Fruit fly (Drosophila melanogaster) whole organism, embryonic: ENCODE results near the gene CG2182.
A peak's percentile ranks its signal among the peaks of the same experiment; 100 is the strongest.

Source experiments
- Atf3 ChIP-seq: fragments of 200-800 bp; sonication (Bioruptor generic); optimal IDR thresholded peaks from 3 replicates; lab custom pipeline; 2016; ENCODE audit warnings: missing biosample characterization, missing genetic modification characterization
- Atf6 ChIP-seq: fragments of 200-800 bp; sonication (Bioruptor generic); IDR thresholded peaks from 2 replicates; pipeline ENCODE4 v1.3.6; 2022; ENCODE audit warnings: missing biosample characterization, missing genetic modification characterization
- B-H1 ChIP-seq: fragments of 200-800 bp; sonication (Bioruptor generic); IDR thresholded peaks from 3 replicates; pipeline ENCODE4 v1.3.6; 2022; ENCODE audit warnings: missing biosample characterization, missing genetic modification characterization
- BEAF-32 ChIP-seq: fragments of 200-800 bp; sonication (Bioruptor generic); optimal IDR thresholded peaks from 3 replicates; lab custom pipeline; 2017; ENCODE audit warnings: missing biosample characterization, missing genetic modification characterization, mild to moderate bottlenecking, moderate library complexity, missing genetic modification reagents
- CG10431 ChIP-seq: fragments of 200-800 bp; sonication (Bioruptor generic); optimal IDR thresholded peaks from 3 replicates; lab custom pipeline; 2018; ENCODE audit warnings: missing biosample characterization, mild to moderate bottlenecking, missing genetic modification characterization
- CG10543 ChIP-seq: fragments of 200-800 bp; sonication (Bioruptor generic); optimal IDR thresholded peaks from 3 replicates; lab custom pipeline; 2017; ENCODE audit warnings: missing biosample characterization, mild to moderate bottlenecking, missing genetic modification characterization, moderate library complexity
- CG12236 ChIP-seq: fragments of 200-800 bp; sonication (Bioruptor generic); optimal IDR thresholded peaks from 2 replicates; lab custom pipeline; 2016; ENCODE audit warnings: missing biosample characterization, missing genetic modification characterization
- CG13296 ChIP-seq: fragments of 200-800 bp; sonication (Bioruptor generic); optimal IDR thresholded peaks from 3 replicates; lab custom pipeline; 2018; ENCODE audit warnings: missing biosample characterization, mild to moderate bottlenecking, missing genetic modification characterization
- CG15479 ChIP-seq: fragments of 200-800 bp; sonication (Bioruptor generic); optimal IDR thresholded peaks from 3 replicates; lab custom pipeline; 2019; ENCODE audit warnings: missing biosample characterization, mild to moderate bottlenecking, missing genetic modification characterization, moderate library complexity
- CG15601 ChIP-seq: fragments of 200-800 bp; sonication (Bioruptor generic); optimal IDR thresholded peaks from 3 replicates; lab custom pipeline; 2019; ENCODE audit warnings: missing biosample characterization, mild to moderate bottlenecking, missing genetic modification characterization, moderate library complexity
- CG1603 ChIP-seq: fragments of 200-800 bp; sonication (Bioruptor generic); optimal IDR thresholded peaks from 2 replicates; lab custom pipeline; 2019; ENCODE audit warnings: missing biosample characterization, mild to moderate bottlenecking, missing genetic modification characterization, moderate library complexity
- CG16779 ChIP-seq: fragments of 200-800 bp; sonication (Bioruptor generic); IDR thresholded peaks from 2 replicates; pipeline ENCODE4 v1.3.6; 2022; ENCODE audit warnings: missing biosample characterization, missing genetic modification characterization
- CG17361 ChIP-seq: fragments of 200-800 bp; sonication (Bioruptor generic); IDR thresholded peaks from 3 replicates; pipeline ENCODE4 v1.3.6; 2022; ENCODE audit warnings: missing biosample characterization, missing genetic modification characterization
- CG17829 ChIP-seq: fragments of 200-800 bp; optimal IDR thresholded peaks from 2 replicates; lab custom pipeline; 2019; ENCODE audit warnings: missing biosample characterization, mild to moderate bottlenecking, missing genetic modification characterization, moderate library complexity
- CG17912 ChIP-seq: fragments of 200-800 bp; sonication (Bioruptor generic); optimal IDR thresholded peaks from 2 replicates; lab custom pipeline; 2018; ENCODE audit warnings: missing biosample characterization, mild to moderate bottlenecking, missing genetic modification characterization
- CG18599 ChIP-seq: fragments of 200-800 bp; sonication (Bioruptor generic); optimal IDR thresholded peaks from 3 replicates; lab custom pipeline; 2017; ENCODE audit warnings: missing biosample characterization, missing genetic modification characterization, mild to moderate bottlenecking, moderate library complexity, missing genetic modification reagents
- CG2116 ChIP-seq: fragments of 200-800 bp; sonication (Bioruptor generic); optimal IDR thresholded peaks from 3 replicates; lab custom pipeline; 2018; ENCODE audit warnings: missing biosample characterization, mild to moderate bottlenecking, missing genetic modification characterization
- CG2202 ChIP-seq: fragments of 200-800 bp; sonication (Bioruptor generic); optimal IDR thresholded peaks from 2 replicates; lab custom pipeline; 2018; ENCODE audit warnings: missing biosample characterization, mild to moderate bottlenecking, missing genetic modification characterization
- CG30403 ChIP-seq: fragments of 200-800 bp; sonication (Bioruptor generic); optimal IDR thresholded peaks from 3 replicates; lab custom pipeline; 2016; ENCODE audit warnings: missing biosample characterization, missing genetic modification characterization
- CG3065 ChIP-seq: fragments of 200-800 bp; sonication (Bioruptor generic); optimal IDR thresholded peaks from 2 replicates; lab custom pipeline; 2016; ENCODE audit warnings: missing biosample characterization, missing genetic modification characterization
- CG31224 ChIP-seq: fragments of 200-800 bp; sonication (Bioruptor generic); IDR thresholded peaks from 2 replicates; pipeline ENCODE4 v1.3.6; 2022; ENCODE audit warnings: missing biosample characterization, missing genetic modification characterization
- CG34224 ChIP-seq: fragments of 200-800 bp; sonication (Bioruptor generic); IDR thresholded peaks from 3 replicates; pipeline ENCODE4 v1.3.6; 2022; ENCODE audit warnings: missing biosample characterization, missing genetic modification characterization; ENCODE audit not compliant: partially characterized antibody
- CG34422 ChIP-seq: fragments of 200-800 bp; sonication (Bioruptor generic); IDR thresholded peaks from 3 replicates; pipeline ENCODE4 v1.3.6; 2022; ENCODE audit warnings: missing biosample characterization, missing genetic modification characterization
- CG3995 ChIP-seq: fragments of 200-800 bp; sonication (Bioruptor generic); optimal IDR thresholded peaks from 3 replicates; lab custom pipeline; 2016; ENCODE audit warnings: missing biosample characterization, missing genetic modification characterization
- CG42726 ChIP-seq: fragments of 200-800 bp; sonication (Bioruptor generic); IDR thresholded peaks from 2 replicates; pipeline ENCODE4 v1.3.6; 2022; ENCODE audit warnings: missing biosample characterization, missing genetic modification characterization; ENCODE audit not compliant: partially characterized antibody
- CG4707 ChIP-seq: fragments of 200-800 bp; sonication (Bioruptor generic); optimal IDR thresholded peaks from 2 replicates; lab custom pipeline; 2018; ENCODE audit warnings: missing biosample characterization, mild to moderate bottlenecking, missing genetic modification characterization, moderate library complexity
- CG7357 ChIP-seq: fragments of 200-800 bp; sonication (Bioruptor generic); IDR thresholded peaks from 3 replicates; pipeline ENCODE4 v1.3.6; 2022; ENCODE audit warnings: missing biosample characterization, missing genetic modification characterization
- CG8290 ChIP-seq, 3 experiments: fragments of 200-800 bp; sonication (Bioruptor generic); optimal IDR thresholded peaks; 2 replicates each; lab custom pipeline; 2016 to 2019; ENCODE audit warnings: missing biosample characterization in 3 of 3, missing genetic modification characterization in 3 of 3, mild to moderate bottlenecking in 2 of 3, moderate library complexity in 1 of 3
- CG9727 ChIP-seq: fragments of 200-800 bp; sonication (Bioruptor generic); optimal IDR thresholded peaks from 3 replicates; lab custom pipeline; 2017; ENCODE audit warnings: missing biosample characterization, mild to moderate bottlenecking, missing genetic modification characterization
- HLH54F ChIP-seq: fragments of 200-800 bp; sonication (Bioruptor generic); optimal IDR thresholded peaks from 3 replicates; lab custom pipeline; 2016; ENCODE audit warnings: missing biosample characterization, missing genetic modification characterization
- Meics ChIP-seq: fragments of 200-800 bp; sonication (Bioruptor generic); optimal IDR thresholded peaks from 2 replicates; lab custom pipeline; 2017; ENCODE audit warnings: missing biosample characterization, mild to moderate bottlenecking, missing genetic modification characterization
- NFAT ChIP-seq: fragments of 200-800 bp; sonication (Bioruptor generic); IDR thresholded peaks from 2 replicates; pipeline ENCODE4 v1.3.6; 2022; ENCODE audit warnings: missing biosample characterization, missing genetic modification characterization
- Nf-YC ChIP-seq: fragments of 200-800 bp; optimal IDR thresholded peaks from 3 replicates; lab custom pipeline; 2019; ENCODE audit warnings: missing biosample characterization, mild to moderate bottlenecking, missing genetic modification characterization, moderate library complexity
- Six4 ChIP-seq: fragments of 200-800 bp; sonication (Bioruptor generic); optimal IDR thresholded peaks from 2 replicates; lab custom pipeline; 2016; ENCODE audit warnings: missing biosample characterization, missing genetic modification characterization
- ato ChIP-seq: fragments of 200-800 bp; sonication (Bioruptor generic); IDR thresholded peaks from 2 replicates; pipeline ENCODE4 v1.3.6; 2022; ENCODE audit warnings: missing biosample characterization, missing genetic modification characterization; ENCODE audit not compliant: partially characterized antibody
- cg ChIP-seq: fragments of 200-800 bp; sonication (Bioruptor generic); optimal IDR thresholded peaks from 3 replicates; lab custom pipeline; 2019; ENCODE audit warnings: missing biosample characterization, mild to moderate bottlenecking, missing genetic modification characterization, moderate library complexity
- chn ChIP-seq: fragments of 200-800 bp; sonication (Bioruptor generic); optimal IDR thresholded peaks from 2 replicates; lab custom pipeline; 2016; ENCODE audit warnings: missing biosample characterization, missing genetic modification characterization
- crp ChIP-seq, 2 experiments: fragments of 200-800 bp; sonication (Bioruptor generic); optimal IDR thresholded peaks; 2 replicates in 1 of 2; 3 replicates in 1 of 2; lab custom pipeline; 2017; ENCODE audit warnings: missing biosample characterization in 2 of 2, missing genetic modification characterization in 2 of 2, mild to moderate bottlenecking in 1 of 2, moderate library complexity in 1 of 2
- ems ChIP-seq: fragments of 200-800 bp; sonication (Bioruptor generic); optimal IDR thresholded peaks from 3 replicates; lab custom pipeline; 2016; ENCODE audit warnings: missing biosample characterization, missing genetic modification characterization
- esg ChIP-seq: fragments of 200-800 bp; sonication (Bioruptor generic); conservative IDR thresholded peaks from 2 replicates; pipeline ENCODE4 v1.3.6; 2022; ENCODE audit warnings: missing biosample characterization, missing genetic modification characterization
- eve ChIP-seq, 2 experiments: fragments of >200 bp; optimal IDR thresholded peaks; 2 replicates each; lab custom pipeline; 2017; ENCODE audit warnings: missing biosample characterization in 2 of 2, missing genetic modification characterization in 2 of 2
- hbn ChIP-seq: fragments of 200-800 bp; sonication (Bioruptor generic); IDR thresholded peaks from 2 replicates; pipeline ENCODE4 v1.3.6; 2022; ENCODE audit warnings: missing biosample characterization, missing genetic modification characterization; ENCODE audit not compliant: partially characterized antibody
- pzg ChIP-seq: fragments of 200-800 bp; sonication (Bioruptor generic); optimal IDR thresholded peaks from 3 replicates; lab custom pipeline; 2018; ENCODE audit warnings: missing biosample characterization, mild to moderate bottlenecking, missing genetic modification characterization, moderate library complexity
- ro ChIP-seq: fragments of 200-800 bp; sonication (Bioruptor generic); IDR thresholded peaks from 2 replicates; pipeline ENCODE4 v1.3.6; 2022; ENCODE audit warnings: missing biosample characterization, missing genetic modification characterization
- sc ChIP-seq, 3 experiments: fragments of >200 bp in 2 of 3; fragments of 200-800 bp in 1 of 3; sonication (Bioruptor generic) in 1 of 3; optimal IDR thresholded peaks; 2 replicates in 2 of 3; 3 replicates in 1 of 3; lab custom pipeline; 2017; ENCODE audit warnings: mild to moderate bottlenecking in 1 of 3, missing biosample characterization in 1 of 3, missing genetic modification characterization in 1 of 3, missing genetic modification reagents in 1 of 3
- sd ChIP-seq: fragments of 200-800 bp; sonication (Bioruptor generic); optimal IDR thresholded peaks from 3 replicates; lab custom pipeline; 2018; ENCODE audit warnings: missing biosample characterization, mild to moderate bottlenecking, missing genetic modification characterization, moderate library complexity
- zfh2 ChIP-seq: fragments of 200-800 bp; sonication (Bioruptor generic); optimal IDR thresholded peaks from 2 replicates; lab custom pipeline; 2016; ENCODE audit warnings: missing biosample characterization, missing genetic modification characterization

Gene CG2182

dm6 chr3R:5668928-5669739, 9.4 kb upstream of the CG2182 start, which contains the start of the genes Xe7 and Atg17 (continued):
- no peak for TF ChIP-seq sc (optimal IDR thresholded peaks at IDR 0.05; lab: Kevin White, UChicago)
- TF ChIP-seq sc (GFP tag; optimal IDR thresholded peaks at IDR 0.05; lab: Kevin White, UChicago) = peak; percentile 74
- peak; percentile 74 for TF ChIP-seq CG1603
- TF ChIP-seq NFAT (GFP tag; lab: Robert Waterston, UW) = peak; percentile 93
- peak; percentile 82 for TF ChIP-seq CG13296 (GFP tag; lab: Kevin White, UChicago)
- TF ChIP-seq crp (GFP tag; optimal IDR thresholded peaks at IDR 0.05; lab: Kevin White, UChicago) = peak in 1 of 2 experiments; percentile 45
- TF ChIP-seq cg = peak; percentile 73
- peak; percentile 67 for TF ChIP-seq CG2202 (tag; lab: Kevin White, UChicago)
- peak; percentile 86 for TF ChIP-seq sd (tag; lab: Kevin White, UChicago)
- TF ChIP-seq hbn (GFP tag; lab: Robert Waterston, UW) = no peak
- TF ChIP-seq CG12236 (GFP tag; lab: Kevin White, UChicago) = peak; percentile 53
- peak; percentile 97 for TF ChIP-seq zfh2
- TF ChIP-seq Atf3 (GFP tag; lab: Kevin White, UChicago) = peak; percentile 85
- TF ChIP-seq CG3995 (GFP tag; lab: Kevin White, UChicago) = peak; percentile 64
- peak; percentile 35; the same call in 1 of the 3 replicates for TF ChIP-seq CG34224 (GFP tag; lab: Robert Waterston, UW)
- TF ChIP-seq Nf-YC (tag; lab: Kevin White, UChicago) = peak; percentile 87
- peak; percentile 89 for TF ChIP-seq Meics
- TF ChIP-seq CG17829 (tag; lab: Kevin White, UChicago) = peak; percentile 89
- TF ChIP-seq eve (GFP tag; optimal IDR thresholded peaks at IDR 0.05; lab: Kevin White, UChicago) = peak in 1 of 2 experiments; percentile 25
- peak; percentile 91 for TF ChIP-seq CG9727
- TF ChIP-seq CG15479 = no peak
- peak; percentile 93 for TF ChIP-seq HLH54F (GFP tag; lab: Kevin White, UChicago)
- peak; percentile 67 for TF ChIP-seq CG16779 (GFP tag; lab: Robert Waterston, UW)
- peak; percentile 92 for TF ChIP-seq chn (GFP tag; lab: Kevin White, UChicago)
- peak; percentile 18 for TF ChIP-seq CG10431 (GFP tag; lab: Kevin White, UChicago)
- TF ChIP-seq CG31224 = peak; percentile 87
- TF ChIP-seq CG10543 (GFP tag; lab: Kevin White, UChicago) = peak; percentile 96
- TF ChIP-seq CG8290 (GFP tag; optimal IDR thresholded peaks at IDR 0.05; lab: Kevin White, UChicago) = peak; percentile 85
- TF ChIP-seq CG8290 (tag; optimal IDR thresholded peaks at IDR 0.05; lab: Kevin White, UChicago) = peak; percentile 26 to 74
- TF ChIP-seq pzg (GFP tag; lab: Kevin White, UChicago) = peak; percentile 57
- TF ChIP-seq CG17361 (GFP tag; lab: Robert Waterston, UW) = peak; percentile 97
- TF ChIP-seq Atf6 (GFP tag; lab: Robert Waterston, UW) = peak; percentile 85
- TF ChIP-seq CG4707 (GFP tag; lab: Kevin White, UChicago) = peak; percentile 16
- peak; percentile 93 for TF ChIP-seq esg (GFP tag; lab: Robert Waterston, UW)
- TF ChIP-seq CG42726 (GFP tag; lab: Robert Waterston, UW) = no peak
- TF ChIP-seq ato (GFP tag; lab: Robert Waterston, UW) = no peak
- peak; percentile 84 for TF ChIP-seq CG3065 (GFP tag; lab: Kevin White, UChicago)
- TF ChIP-seq CG7357 = peak; percentile 88
- peak; percentile 85 for TF ChIP-seq CG15601
- peak; percentile 89 for TF ChIP-seq CG18599 (GFP tag; lab: Kevin White, UChicago)
- peak; percentile 87 for TF ChIP-seq B-H1
- peak; percentile 62 for TF ChIP-seq CG17912 (GFP tag; lab: Kevin White, UChicago)
- TF ChIP-seq CG30403 = peak; percentile 97
- peak; percentile 74 for TF ChIP-seq ro
- peak; percentile 92 for TF ChIP-seq BEAF-32
- TF ChIP-seq Six4 (GFP tag; lab: Kevin White, UChicago) = peak; percentile 85
- peak; percentile 84 for TF ChIP-seq ems (GFP tag; lab: Kevin White, UChicago)
- peak; percentile 91 for TF ChIP-seq CG34422 (GFP tag; lab: Robert Waterston, UW)
- TF ChIP-seq CG2116 = peak; percentile 97
